Fruit fly (Drosophila melanogaster) whole organism, larva: ENCODE results near the gene CG14671.

Source experiments
- noc ChIP-seq: fragments of 200-800 bp; sonication (Bioruptor generic); optimal IDR thresholded peaks from 3 replicates; lab custom pipeline; 2019; ENCODE audit warnings: missing biosample characterization, mild to moderate bottlenecking, missing genetic modification characterization, moderate library complexity

The CG14671 gene

dm6 chr3R:5564775-5565190 is at the start of gene CG14671, which contains the start of gene CG12746:
Gene CG14671 (minus strand): TSS chr3R:5564815.
Gene CG12746 (plus strand): TSS chr3R:5564865.
- no peak for TF ChIP-seq noc (tag; lab: Kevin White, UChicago)

- no peak for TF ChIP-seq noc (tag; lab: Kevin White, UChicago)
Observed at dm6 chr3R:5613114-5613443, 48.5 kb upstream of the CG14671 start, which contains the start of gene Atu. Gene Atu (plus strand): TSS chr3R:5613358.

- TF ChIP-seq noc (tag; lab: Kevin White, UChicago) = no peak
Observed at dm6 chr3R:5612372-5613113, 47.9 kb upstream of the CG14671 start, which contains the start of gene Rga. Gene Rga (minus strand): TSS chr3R:5613112.

- TF ChIP-seq noc (tag; lab: Kevin White, UChicago) = no peak
Observed at dm6 chr3R:5611733-5612132, 47.1 kb upstream of the CG14671 start.

dm6 chr3R:5611167-5611566 is 46.6 kb upstream of the CG14671 start:
- TF ChIP-seq noc (tag; lab: Kevin White, UChicago) = no peak

dm6 chr3R:5610656-5611055 is 46.0 kb upstream of the CG14671 start:
- no peak for TF ChIP-seq noc (tag; lab: Kevin White, UChicago)

dm6 chr3R:5608422-5608821 is 43.8 kb upstream of the CG14671 start:
- TF ChIP-seq noc (tag; lab: Kevin White, UChicago) = no peak

- no peak for TF ChIP-seq noc (tag; lab: Kevin White, UChicago)
Observed at dm6 chr3R:5606477-5606876, 41.9 kb upstream of the CG14671 start, which contains the start of gene asl. Gene asl (minus strand): TSS chr3R:5606543.

dm6 chr3R:5601044-5601523 is 36.5 kb upstream of the CG14671 start, which contains the start of the genes kra and SecS:
Gene kra (minus strand): TSS chr3R:5601136.
Gene SecS (plus strand): TSS chr3R:5601433.
- peak; percentile 55 for TF ChIP-seq noc (tag; lab: Kevin White, UChicago)

dm6 chr3R:5600361-5601043 is 35.9 kb upstream of the CG14671 start:
- TF ChIP-seq noc (tag; lab: Kevin White, UChicago) = no peak

- TF ChIP-seq noc (tag; lab: Kevin White, UChicago) = no peak
Observed at dm6 chr3R:5599521-5600360, 35.1 kb upstream of the CG14671 start.

- no peak for TF ChIP-seq noc (tag; lab: Kevin White, UChicago)
Observed at dm6 chr3R:5594878-5595277, 30.3 kb upstream of the CG14671 start.

- TF ChIP-seq noc (tag; lab: Kevin White, UChicago) = no peak
Observed at dm6 chr3R:5592009-5592572, 27.5 kb upstream of the CG14671 start.

dm6 chr3R:5591398-5591853 is 26.8 kb upstream of the CG14671 start, which contains the start of the genes noi and Vha26:
Gene noi (minus strand): TSS chr3R:5591459.
Gene Vha26 (plus strand): TSS chr3R:5591763.
- no peak for TF ChIP-seq noc (tag; lab: Kevin White, UChicago)

- no peak for TF ChIP-seq noc (tag; lab: Kevin White, UChicago)
Observed at dm6 chr3R:5588573-5588972, 24.0 kb upstream of the CG14671 start, which contains the start of gene PolZ2. Gene PolZ2 (plus strand): TSS chr3R:5588873.
